Fruit fly (Drosophila melanogaster) whole organism, wandering third instar larva: ENCODE data around the gene CG9522.
A peak's percentile ranks its signal among the peaks of the same experiment; 100 is the strongest.

Experiments used
- CG32264 ChIP-seq: fragments of 200-800 bp; sonication (Bioruptor generic); optimal IDR thresholded peaks from 2 replicates; lab custom pipeline; 2016; ENCODE audit warnings: missing biosample characterization, missing genetic modification characterization
- CG9705 ChIP-seq: fragments of 200-800 bp; sonication (Bioruptor generic); optimal IDR thresholded peaks from 2 replicates; lab custom pipeline; 2018; ENCODE audit warnings: missing biosample characterization, mild to moderate bottlenecking, missing genetic modification characterization
- Dfd ChIP-seq: fragments of >200 bp; optimal IDR thresholded peaks from 2 replicates; lab custom pipeline; 2017; ENCODE audit warnings: missing biosample characterization, missing genetic modification characterization
- Dif ChIP-seq: fragments of 200-275, 200-300 bp; sonication (Bioruptor generic); optimal IDR thresholded peaks from 2 replicates; lab custom pipeline; 2018; ENCODE audit warnings: missing biosample characterization, missing genetic modification characterization; ENCODE audit not compliant: partially characterized antibody
- GATAd ChIP-seq: sonication (Bioruptor generic); optimal IDR thresholded peaks from 2 replicates; lab custom pipeline; 2016; ENCODE audit warnings: missing biosample characterization, missing genetic modification characterization
- HLH106 ChIP-seq: fragments of 200-800 bp; optimal IDR thresholded peaks from 3 replicates; lab custom pipeline; 2019; ENCODE audit warnings: missing biosample characterization, mild to moderate bottlenecking, missing genetic modification characterization, moderate library complexity
- Hnf4 ChIP-seq: fragments of 200-800 bp; sonication (Bioruptor generic); optimal IDR thresholded peaks from 2 replicates; lab custom pipeline; 2016; ENCODE audit warnings: missing biosample characterization, mild to moderate bottlenecking, missing genetic modification characterization
- Hr83 ChIP-seq: fragments of 200-300 bp; sonication (Bioruptor generic); optimal IDR thresholded peaks from 2 replicates; lab custom pipeline; 2016; ENCODE audit warnings: missing biosample characterization, mild to moderate bottlenecking, missing genetic modification characterization, moderate library complexity; ENCODE audit not compliant: poor library complexity, severe bottlenecking
- Jra ChIP-seq: sonication (Bioruptor generic); optimal IDR thresholded peaks from 2 replicates; lab custom pipeline; 2016; ENCODE audit warnings: missing biosample characterization, missing genetic modification characterization
- Mio ChIP-seq: sonication (Bioruptor generic); optimal IDR thresholded peaks from 2 replicates; lab custom pipeline; 2016; ENCODE audit warnings: missing biosample characterization, missing genetic modification characterization
- Myc ChIP-seq: fragments of >200 bp; optimal IDR thresholded peaks from 2 replicates; lab custom pipeline; 2017
- OdsH ChIP-seq: fragments of 200-800 bp; sonication (Bioruptor generic); optimal IDR thresholded peaks from 2 replicates; lab custom pipeline; 2016; ENCODE audit warnings: missing biosample characterization, mild to moderate bottlenecking, missing genetic modification characterization
- Rel ChIP-seq, 2 experiments: fragments of 200-800 bp; sonication (Bioruptor generic) in 1 of 2; optimal IDR thresholded peaks; 2 replicates in 1 of 2; 3 replicates in 1 of 2; lab custom pipeline; 2016 to 2019; ENCODE audit warnings: mild to moderate bottlenecking in 2 of 2, missing biosample characterization in 2 of 2, missing genetic modification characterization in 2 of 2, moderate library complexity in 1 of 2
- br ChIP-seq: fragments of 200-800 bp; sonication (Bioruptor generic); optimal IDR thresholded peaks from 2 replicates; lab custom pipeline; 2016; ENCODE audit warnings: missing biosample characterization, missing genetic modification characterization
- brk ChIP-seq: fragments of 200-800 bp; sonication (Bioruptor generic); optimal IDR thresholded peaks from 2 replicates; lab custom pipeline; 2016; ENCODE audit warnings: missing biosample characterization, mild to moderate bottlenecking, missing genetic modification characterization
- dl ChIP-seq, 2 experiments: fragments of 175-275, 200-275 bp in 1 of 2; fragments of 200-275 bp in 1 of 2; sonication (Bioruptor generic); optimal IDR thresholded peaks; lab custom pipeline; 2018; ENCODE audit warnings: mild to moderate bottlenecking in 2 of 2, missing biosample characterization in 2 of 2, missing genetic modification characterization in 2 of 2, moderate library complexity in 2 of 2; ENCODE audit not compliant: partially characterized antibody in 2 of 2, insufficient read depth in 1 of 2
- dmrt93B ChIP-seq: fragments of 200-800 bp; sonication (Bioruptor generic); optimal IDR thresholded peaks from 2 replicates; lab custom pipeline; 2018; ENCODE audit warnings: missing biosample characterization, mild to moderate bottlenecking, missing genetic modification characterization
- ey ChIP-seq: fragments of 200-800 bp; sonication (Bioruptor generic); optimal IDR thresholded peaks from 2 replicates; lab custom pipeline; 2016; ENCODE audit warnings: missing biosample characterization, missing genetic modification characterization
- foxo ChIP-seq, 2 experiments: fragments of 200-800 bp; sonication (Bioruptor generic); optimal IDR thresholded peaks; 2 replicates in 1 of 2; 3 replicates in 1 of 2; lab custom pipeline; 2016 to 2017; ENCODE audit warnings: missing biosample characterization in 2 of 2, missing genetic modification characterization in 2 of 2
- fru ChIP-seq: fragments of 200-800 bp; sonication (Bioruptor generic); optimal IDR thresholded peaks from 3 replicates; lab custom pipeline; 2016; ENCODE audit warnings: missing biosample characterization, mild to moderate bottlenecking, missing genetic modification characterization
- h ChIP-seq: fragments of 200-800 bp; sonication (Bioruptor generic); optimal IDR thresholded peaks from 3 replicates; lab custom pipeline; 2016; ENCODE audit warnings: missing biosample characterization, mild to moderate bottlenecking, missing genetic modification characterization
- jim ChIP-seq: fragments of 175-275, 200-325 bp; sonication (Bioruptor generic); optimal IDR thresholded peaks from 2 replicates; lab custom pipeline; 2016; ENCODE audit warnings: missing biosample characterization, mild to moderate bottlenecking, missing genetic modification characterization
- lola ChIP-seq: fragments of >200 bp; optimal IDR thresholded peaks from 2 replicates; lab custom pipeline; 2017; ENCODE audit warnings: missing biosample characterization, missing genetic modification characterization
- pan ChIP-seq: fragments of >200 bp; optimal IDR thresholded peaks from 2 replicates; lab custom pipeline; 2017
- rgr ChIP-seq: fragments of 200-800 bp; sonication (Bioruptor generic); optimal IDR thresholded peaks from 3 replicates; lab custom pipeline; 2016; ENCODE audit warnings: missing biosample characterization, mild to moderate bottlenecking, missing genetic modification characterization
- sage ChIP-seq: fragments of 200-800 bp; sonication (Bioruptor generic); optimal IDR thresholded peaks from 2 replicates; lab custom pipeline; 2016; ENCODE audit warnings: missing biosample characterization, mild to moderate bottlenecking, missing genetic modification characterization
- sv ChIP-seq: fragments of 200-800 bp; sonication (Bioruptor generic); optimal IDR thresholded peaks from 3 replicates; lab custom pipeline; 2016; ENCODE audit warnings: missing biosample characterization, missing genetic modification characterization
- tai ChIP-seq: sonication (Bioruptor generic); optimal IDR thresholded peaks from 2 replicates; lab custom pipeline; 2016; ENCODE audit warnings: missing biosample characterization, missing genetic modification characterization
- usp ChIP-seq: fragments of >200 bp; optimal IDR thresholded peaks from 2 replicates; lab custom pipeline; 2017; ENCODE audit warnings: missing biosample characterization, missing genetic modification characterization
- woc ChIP-seq: sonication (Bioruptor generic); optimal IDR thresholded peaks from 2 replicates; lab custom pipeline; 2016; ENCODE audit warnings: missing biosample characterization, mild to moderate bottlenecking, missing genetic modification characterization

Gene CG9522

dm6 chrX:14896310-14896709, 47.7 kb upstream of the CG9522 start:
- no peak for TF ChIP-seq pan (lab: Kevin White, UChicago)
- no peak for TF ChIP-seq Dfd

dm6 chrX:14893872-14894271, 45.3 kb upstream of the CG9522 start:
- no peak for TF ChIP-seq jim (GFP tag; lab: Kevin White, UChicago)
- no peak for TF ChIP-seq fru (GFP tag; lab: Kevin White, UChicago)
- TF ChIP-seq Dfd, result no peak
- TF ChIP-seq dmrt93B, result no peak
- no peak for TF ChIP-seq dl (GFP tag; optimal IDR thresholded peaks at IDR 0.05; lab: Kevin White, UChicago; ENCODE audit: insufficient read depth in 1 of 2, partially characterized antibody in 2 of 2)
- TF ChIP-seq Hr83 (GFP tag; lab: Kevin White, UChicago), result no peak
- TF ChIP-seq sv (GFP tag; lab: Kevin White, UChicago), result no peak
- no peak for TF ChIP-seq CG32264 (GFP tag; lab: Kevin White, UChicago)
- TF ChIP-seq usp, result no peak
- TF ChIP-seq tai (GFP tag; lab: Kevin White, UChicago), result no peak
- TF ChIP-seq h (GFP tag; lab: Kevin White, UChicago), result no peak
- TF ChIP-seq pan (lab: Kevin White, UChicago), result no peak
- TF ChIP-seq Myc (lab: Kevin White, UChicago), result no peak
- TF ChIP-seq ey (GFP tag; lab: Kevin White, UChicago), result no peak
- no peak for TF ChIP-seq Hnf4
- no peak for TF ChIP-seq br (GFP tag; lab: Kevin White, UChicago)
- TF ChIP-seq Rel (GFP tag; optimal IDR thresholded peaks at IDR 0.05; lab: Kevin White, UChicago), result no peak
- no peak for TF ChIP-seq Rel (tag; optimal IDR thresholded peaks at IDR 0.05; lab: Kevin White, UChicago)
- no peak for TF ChIP-seq Mio (GFP tag; lab: Kevin White, UChicago)
- no peak for TF ChIP-seq GATAd (GFP tag; lab: Kevin White, UChicago)
- TF ChIP-seq Jra, result no peak

dm6 chrX:14892303-14892702, 43.7 kb upstream of the CG9522 start:
- peak; percentile 6 for TF ChIP-seq fru (GFP tag; lab: Kevin White, UChicago)
- peak in 1 of 2 experiments; percentile 23 for TF ChIP-seq foxo (GFP tag; optimal IDR thresholded peaks at IDR 0.05; lab: Kevin White, UChicago)
- no peak for TF ChIP-seq sage (GFP tag; lab: Kevin White, UChicago)

- TF ChIP-seq Myc (lab: Kevin White, UChicago) (peak; percentile 15), HLH106 (tag; lab: Kevin White, UChicago) (no peak), dl (GFP tag; optimal IDR thresholded peaks at IDR 0.05; lab: Kevin White, UChicago; ENCODE audit: insufficient read depth in 1 of 2, partially characterized antibody in 2 of 2) (no peak), CG9705 (no peak)
These were observed 36.9 kb upstream of the CG9522 start for dm6 chrX:14885554-14885953.

dm6 chrX:14883993-14884392, 35.4 kb upstream of the CG9522 start:
- TF ChIP-seq dl (GFP tag; optimal IDR thresholded peaks at IDR 0.05; lab: Kevin White, UChicago; ENCODE audit: insufficient read depth in 1 of 2, partially characterized antibody in 2 of 2) (no peak), brk (GFP tag; lab: Kevin White, UChicago) (no peak), Dfd (no peak), OdsH (GFP tag; lab: Kevin White, UChicago) (no peak), woc (GFP tag; lab: Kevin White, UChicago) (no peak), dmrt93B (no peak), lola (GFP tag; lab: Kevin White, UChicago) (no peak), Hnf4 (no peak), sage (GFP tag; lab: Kevin White, UChicago) (no peak), tai (GFP tag; lab: Kevin White, UChicago) (no peak), foxo (GFP tag; optimal IDR thresholded peaks at IDR 0.05; lab: Kevin White, UChicago) (no peak), Jra (no peak), Myc (lab: Kevin White, UChicago) (no peak), fru (GFP tag; lab: Kevin White, UChicago) (no peak), sv (GFP tag; lab: Kevin White, UChicago) (no peak), rgr (GFP tag; lab: Kevin White, UChicago) (no peak), Dif (GFP tag; lab: Kevin White, UChicago) (no peak)
